Comparison of ENCODE assay signal across 4 fruit fly cellular contexts in genomic region chrX:10801827-10802456, dm6.
A peak's percentile ranks its signal among the peaks of the same experiment; 100 is the strongest.
TF ChIP-seq lines count a peak whose summit lies in the region.

No protein-coding gene starts in this region.

- TF ChIP-seq CTCF in whole organism, embryonic (GFP tag; optimal IDR thresholded peaks at IDR 0.05; lab: Kevin White, UChicago): no peak

TF ChIP-seq in whole organism, adult, 20 proteins besides CTCF, POLR2A, EP300 and RAD21:
- TF ChIP-seq kay (GFP tag; lab: Kevin White, UChicago; ENCODE audit: borderline replicate concordance) (peak; percentile 6), ovo (GFP tag; optimal IDR thresholded peaks at IDR 0.05; lab: Kevin White, UChicago) (peak; percentile 78), tj (GFP tag; optimal IDR thresholded peaks at IDR 0.05; lab: Kevin White, UChicago) (peak; percentile 99), Mnt (GFP tag; optimal IDR thresholded peaks at IDR 0.05; lab: Kevin White, UChicago) (peak; percentile 19), cic (GFP tag; optimal IDR thresholded peaks at IDR 0.05; lab: Kevin White, UChicago) (peak; percentile 7), CG1620 (GFP tag; optimal IDR thresholded peaks at IDR 0.05; lab: Kevin White, UChicago) (no peak), CG5204 (GFP tag; optimal IDR thresholded peaks at IDR 0.05; lab: Kevin White, UChicago) (no peak)

TF ChIP-seq in whole organism, embryonic, 481 proteins besides CTCF, POLR2A, EP300 and RAD21 (continues in another document):
- TF ChIP-seq CG18476 (GFP tag; optimal IDR thresholded peaks at IDR 0.05; lab: Kevin White, UChicago): no peak
- peak; percentile 89 for TF ChIP-seq CG4360 (GFP tag; IDR thresholded peaks at IDR 0.05; lab: Robert Waterston, UW)
- peak; percentile 95 for TF ChIP-seq CG6654 (GFP tag; optimal IDR thresholded peaks at IDR 0.05; lab: Kevin White, UChicago)
- peak in 1 of 2 experiments; percentile 51 for TF ChIP-seq insv (GFP tag; optimal IDR thresholded peaks at IDR 0.05; lab: Kevin White, UChicago)
- TF ChIP-seq CG10321 (GFP tag; IDR thresholded peaks at IDR 0.05; lab: Robert Waterston, UW): 0 out of 2 replicates have a peak, but pooled peaks have one; percentile 5
- no peak for TF ChIP-seq dan (GFP tag; IDR thresholded peaks at IDR 0.05; lab: Robert Waterston, UW)
- TF ChIP-seq cad (GFP tag; optimal IDR thresholded peaks at IDR 0.05; lab: Kevin White, UChicago): peak; percentile 35
- peak; percentile 41 for TF ChIP-seq cg (GFP tag; optimal IDR thresholded peaks at IDR 0.05; lab: Kevin White, UChicago)
- TF ChIP-seq chinmo (GFP tag; IDR thresholded peaks at IDR 0.05; lab: Robert Waterston, UW; ENCODE audit: partially characterized antibody): peak; percentile 66; the same call in 1 of the 4 replicates
- peak; percentile 47; the same call in 1 of the 3 replicates for TF ChIP-seq CG2199 (GFP tag; IDR thresholded peaks at IDR 0.05; lab: Robert Waterston, UW)
- peak in 1 of 2 experiments; percentile 61 for TF ChIP-seq tll (GFP tag; optimal IDR thresholded peaks at IDR 0.05; lab: Kevin White, UChicago)
- peak; percentile 40; the same call in 1 of the 3 replicates for TF ChIP-seq ci (GFP tag; IDR thresholded peaks at IDR 0.05; lab: Robert Waterston, UW)
- peak; percentile 29; the same call in 1 of the 2 replicates for TF ChIP-seq crol (GFP tag; IDR thresholded peaks at IDR 0.05; lab: Robert Waterston, UW)
- peak; percentile 17 for TF ChIP-seq da (GFP tag; optimal IDR thresholded peaks at IDR 0.05; lab: Kevin White, UChicago)
- no peak for TF ChIP-seq CG4424 (GFP tag; optimal IDR thresholded peaks at IDR 0.05; lab: Kevin White, UChicago)
- peak in 1 of 3 experiments; percentile 66 for TF ChIP-seq Stat92E (GFP tag; optimal IDR thresholded peaks at IDR 0.05; lab: Kevin White, UChicago)
- no peak for TF ChIP-seq HLHmδ (GFP tag; optimal IDR thresholded peaks at IDR 0.05; lab: Kevin White, UChicago)
- TF ChIP-seq tin (GFP tag; optimal IDR thresholded peaks at IDR 0.05; lab: Kevin White, UChicago): no peak
- no peak for TF ChIP-seq CG11398 (GFP tag; optimal IDR thresholded peaks at IDR 0.05; lab: Kevin White, UChicago)
- no peak for TF ChIP-seq unpg (GFP tag; optimal IDR thresholded peaks at IDR 0.05; lab: Kevin White, UChicago)
- no peak for TF ChIP-seq unc-4 (GFP tag; IDR thresholded peaks at IDR 0.05; lab: Robert Waterston, UW; ENCODE audit: partially characterized antibody)
- peak; percentile 68 for TF ChIP-seq Elba2 (GFP tag; optimal IDR thresholded peaks at IDR 0.05; lab: Kevin White, UChicago)
- peak; percentile 76 for TF ChIP-seq Nf-YB (GFP tag; optimal IDR thresholded peaks at IDR 0.05; lab: Kevin White, UChicago)
- peak; percentile 28 for TF ChIP-seq CG3838 (GFP tag; optimal IDR thresholded peaks at IDR 0.05; lab: Kevin White, UChicago)
- TF ChIP-seq Trl (optimal IDR thresholded peaks at IDR 0.05; lab: Kevin White, UChicago): peak; percentile 34 to 64
- no peak for TF ChIP-seq Trl (GFP tag; optimal IDR thresholded peaks at IDR 0.05; lab: Kevin White, UChicago)
- peak; percentile 7 for TF ChIP-seq Med (GFP tag; lab: Kevin White, UChicago)

TF ChIP-seq in whole organism, prepupa, 60 proteins besides CTCF, POLR2A, EP300 and RAD21:
- TF ChIP-seq dsx (GFP tag; optimal IDR thresholded peaks at IDR 0.05; lab: Kevin White, UChicago; ENCODE audit: poor library complexity, severe bottlenecking) (peak; percentile 29), CG1621 (tag; optimal IDR thresholded peaks at IDR 0.05; lab: Kevin White, UChicago) (peak; percentile 11), CG7368 (GFP tag; optimal IDR thresholded peaks at IDR 0.05; lab: Kevin White, UChicago) (no peak), CG6163 (GFP tag; IDR thresholded peaks at IDR 0.05; lab: Robert Waterston, UW) (0 out of 3 replicates have a peak, but pooled peaks have one; percentile 8), Lpt (GFP tag; optimal IDR thresholded peaks at IDR 0.05; lab: Kevin White, UChicago) (peak; percentile 32), CG11902 (GFP tag; optimal IDR thresholded peaks at IDR 0.05; lab: Kevin White, UChicago) (no peak), Smox (GFP tag; optimal IDR thresholded peaks at IDR 0.05; lab: Kevin White, UChicago) (no peak), eg (GFP tag; IDR thresholded peaks at IDR 0.05; lab: Robert Waterston, UW) (peak; percentile 6; the same call in 2 of the 3 replicates)

TF ChIP-seq in whole organism, pupa, 21 proteins besides CTCF, POLR2A, EP300 and RAD21:
- TF ChIP-seq Ets98B (GFP tag; IDR thresholded peaks at IDR 0.05; lab: Robert Waterston, UW) (no peak), EcR (GFP tag; optimal IDR thresholded peaks at IDR 0.05; lab: Kevin White, UChicago) (peak; percentile 95), Snoo (tag; optimal IDR thresholded peaks at IDR 0.05; lab: Kevin White, UChicago) (no peak), fd96Ca (GFP tag; IDR thresholded peaks at IDR 0.05; lab: Robert Waterston, UW) (0 out of 3 replicates have a peak, but pooled peaks have one; percentile 54), CG32121 (GFP tag; IDR thresholded peaks at IDR 0.05; lab: Robert Waterston, UW) (peak; percentile 17; the same call in 1 of the 2 replicates), CG4496 (GFP tag; IDR thresholded peaks at IDR 0.05; lab: Robert Waterston, UW) (peak; percentile 21; the same call in 2 of the 3 replicates), Pif1B (GFP tag; optimal IDR thresholded peaks at IDR 0.05; lab: Kevin White, UChicago) (no peak), CG10348 (GFP tag; IDR thresholded peaks at IDR 0.05; lab: Robert Waterston, UW) (no peak), CG17806 (tag; optimal IDR thresholded peaks at IDR 0.05; lab: Kevin White, UChicago) (no peak)
